Worm (Caenorhabditis elegans) whole organism, L4 larva: ENCODE measurements around the gene F07A11.4.

Experiments
- D1046.2 ChIP-seq: fragments of 200-800 bp; sonication (Bioruptor generic); IDR thresholded peaks from 2 replicates; pipeline ENCODE4 v1.3.6; 2022; ENCODE audit warnings: missing genetic modification characterization, missing compliant biosample characterization
- F37D6.2 ChIP-seq: sonication (generic microtip); optimal IDR thresholded peaks from 2 replicates; lab custom pipeline; 2016; ENCODE audit warnings: mild to moderate bottlenecking, missing genetic modification characterization, missing compliant biosample characterization
- F49E8.2 ChIP-seq: sonication (generic microtip); optimal IDR thresholded peaks from 2 replicates; lab custom pipeline; 2016; ENCODE audit warnings: missing compliant biosample characterization, mild to moderate bottlenecking, missing genetic modification characterization, borderline replicate concordance
- Y48G9A.11 ChIP-seq: fragments of 200-800 bp; sonication (Bioruptor generic); IDR thresholded peaks from 2 replicates; pipeline ENCODE4 v1.3.6; 2022; ENCODE audit warnings: missing genetic modification reagents, missing genetic modification characterization, missing compliant biosample characterization
- Y5F2A.4 ChIP-seq: fragments of 200-800 bp; sonication (Bioruptor generic); optimal IDR thresholded peaks from 2 replicates; lab custom pipeline; 2018; ENCODE audit warnings: mild to moderate bottlenecking, missing genetic modification characterization, missing compliant biosample characterization
- ZK546.5 ChIP-seq, 2 experiments: sonication (generic microtip); optimal IDR thresholded peaks; 2 replicates each; lab custom pipeline; 2017; ENCODE audit warnings: missing biosample characterization in 2 of 2, missing genetic modification characterization in 2 of 2
- aly-2 ChIP-seq: sonication (generic microtip); optimal IDR thresholded peaks from 2 replicates; lab custom pipeline; 2018; ENCODE audit warnings: missing biosample characterization, missing genetic modification characterization
- ama-1 ChIP-seq: fragments of 150-350 bp; optimal IDR thresholded peaks from 2 replicates; lab custom pipeline; 2014; ENCODE audit warnings: inconsistent platforms, mixed read lengths
- arid-1 ChIP-seq: fragments of 200-800 bp; sonication (Bioruptor generic); conservative IDR thresholded peaks from 2 replicates; pipeline ENCODE4 v1.3.6; 2022; ENCODE audit warnings: missing genetic modification reagents, missing genetic modification characterization, missing compliant biosample characterization
- attf-4 ChIP-seq: sonication (generic microtip); optimal IDR thresholded peaks from 3 replicates; lab custom pipeline; 2017; ENCODE audit warnings: missing biosample characterization, missing genetic modification characterization
- ceh-28 ChIP-seq: fragments of 150-350 bp; optimal IDR thresholded peaks from 2 replicates; lab custom pipeline; 2014; ENCODE audit warnings: missing biosample characterization, missing genetic modification reagents, missing genetic modification characterization
- ceh-32 ChIP-seq: sonication (generic microtip); optimal IDR thresholded peaks from 2 replicates; lab custom pipeline; 2016; ENCODE audit warnings: mild to moderate bottlenecking, missing genetic modification characterization, missing compliant biosample characterization; ENCODE audit not compliant: poor library complexity
- ceh-44 ChIP-seq: fragments of 200-800 bp; sonication (Bioruptor generic); IDR thresholded peaks from 2 replicates; pipeline ENCODE4 v1.3.6; 2022; ENCODE audit warnings: missing genetic modification reagents, missing genetic modification characterization, missing compliant biosample characterization
- ces-1 ChIP-seq: fragments of 150-350 bp; sonication (generic microtip); optimal IDR thresholded peaks from 4 replicates; lab custom pipeline; 2014; ENCODE audit warnings: missing biosample characterization, missing genetic modification reagents, missing genetic modification characterization
- daf-19 ChIP-seq: fragments of 200-800 bp; sonication (Bioruptor generic); conservative IDR thresholded peaks from 2 replicates; pipeline ENCODE4 v1.3.6; 2022; ENCODE audit warnings: missing genetic modification characterization, missing compliant biosample characterization
- dmd-8 ChIP-seq: fragments of 200-800 bp; sonication (Bioruptor generic); IDR thresholded peaks from 2 replicates; pipeline ENCODE4 v1.3.6; 2022; ENCODE audit warnings: missing genetic modification characterization, missing compliant biosample characterization
- duxl-1 ChIP-seq: sonication (generic microtip); optimal IDR thresholded peaks from 2 replicates; lab custom pipeline; 2016; ENCODE audit warnings: mild to moderate bottlenecking, missing genetic modification characterization, moderate library complexity, missing compliant biosample characterization; ENCODE audit not compliant: poor library complexity
- dve-1 ChIP-seq: sonication (generic microtip); optimal IDR thresholded peaks from 2 replicates; lab custom pipeline; 2017; ENCODE audit warnings: antibody characterized with exemption, mild to moderate bottlenecking, missing genetic modification characterization, missing compliant biosample characterization; ENCODE audit not compliant: insufficient read depth
- egl-27 ChIP-seq: sonication (generic microtip); optimal IDR thresholded peaks from 3 replicates; lab custom pipeline; 2017; ENCODE audit warnings: missing biosample characterization, missing genetic modification reagents, missing genetic modification characterization
- egl-43 ChIP-seq: fragments of 200-800 bp; sonication (Bioruptor generic); IDR thresholded peaks from 2 replicates; pipeline ENCODE4 v1.3.6; 2022; ENCODE audit warnings: missing genetic modification reagents, missing genetic modification characterization, missing compliant biosample characterization
- fkh-10 ChIP-seq: fragments of 150-350 bp; optimal IDR thresholded peaks from 2 replicates; lab custom pipeline; 2014; ENCODE audit warnings: missing biosample characterization, missing genetic modification reagents, missing genetic modification characterization
- fos-1 ChIP-seq: fragments of 150-350 bp; optimal IDR thresholded peaks from 2 replicates; lab custom pipeline; 2014; ENCODE audit warnings: missing biosample characterization, missing genetic modification characterization
- gei-8 ChIP-seq: fragments of 200-800 bp; sonication (Bioruptor generic); optimal IDR thresholded peaks from 2 replicates; lab custom pipeline; 2018; ENCODE audit warnings: mild to moderate bottlenecking, missing genetic modification characterization, missing compliant biosample characterization
- hif-1 ChIP-seq, 2 experiments: sonication (generic microtip); optimal IDR thresholded peaks; 2 replicates each; lab custom pipeline; 2016 to 2017; ENCODE audit warnings: missing compliant biosample characterization in 2 of 2, missing genetic modification characterization in 2 of 2, missing genetic modification reagents in 2 of 2, missing genotype in 2 of 2, mild to moderate bottlenecking in 1 of 2
- hlh-11 ChIP-seq: fragments of 200-800 bp; sonication (Bioruptor generic); optimal IDR thresholded peaks from 2 replicates; lab custom pipeline; 2018; ENCODE audit warnings: mild to moderate bottlenecking, missing genetic modification characterization, missing compliant biosample characterization
- jun-1 ChIP-seq: fragments of 150-350 bp; optimal IDR thresholded peaks from 2 replicates; lab custom pipeline; 2014; ENCODE audit warnings: missing biosample characterization, missing genetic modification reagents, missing genetic modification characterization
- lin-1 ChIP-seq: fragments of 200-800 bp; sonication (Bioruptor generic); IDR thresholded peaks from 2 replicates; pipeline ENCODE4 v1.3.6; 2022; ENCODE audit warnings: missing genetic modification reagents, missing genetic modification characterization, missing compliant biosample characterization
- lin-15B ChIP-seq: fragments of 150-350 bp; sonication (generic microtip); optimal IDR thresholded peaks from 3 replicates; lab custom pipeline; 2014; ENCODE audit warnings: missing biosample characterization, missing genetic modification characterization
- lin-29 ChIP-seq: fragments of 200-800 bp; sonication (Bioruptor generic); IDR thresholded peaks from 2 replicates; pipeline ENCODE4 v1.3.6; 2022; ENCODE audit warnings: missing genetic modification reagents, missing genetic modification characterization, missing compliant biosample characterization
- lin-39 ChIP-seq: fragments of 150-350 bp; optimal IDR thresholded peaks from 2 replicates; lab custom pipeline; 2014; ENCODE audit warnings: missing biosample characterization, missing genetic modification reagents, missing genetic modification characterization
- lir-3 ChIP-seq: sonication (generic microtip); optimal IDR thresholded peaks from 2 replicates; lab custom pipeline; 2016; ENCODE audit warnings: mild to moderate bottlenecking, missing genetic modification characterization, missing compliant biosample characterization
- madf-5 ChIP-seq, 2 experiments: fragments of 200-800 bp; sonication (Bioruptor generic); IDR thresholded peaks; 2 replicates each; pipeline ENCODE4 v1.3.6; 2022; ENCODE audit warnings: missing compliant biosample characterization in 2 of 2, missing genetic modification characterization in 2 of 2
- madf-9 ChIP-seq: fragments of 200-800 bp; sonication (Bioruptor generic); conservative IDR thresholded peaks from 2 replicates; pipeline ENCODE4 v1.3.6; 2022; ENCODE audit warnings: missing genetic modification reagents, missing genetic modification characterization, missing compliant biosample characterization
- nhr-111 ChIP-seq: fragments of 200-800 bp; sonication (Bioruptor generic); optimal IDR thresholded peaks from 2 replicates; lab custom pipeline; 2018; ENCODE audit warnings: mild to moderate bottlenecking, missing genetic modification characterization, missing compliant biosample characterization
- nhr-237 ChIP-seq: sonication (generic microtip); optimal IDR thresholded peaks from 2 replicates; lab custom pipeline; 2017; ENCODE audit warnings: missing biosample characterization, missing genetic modification characterization
- nhr-28 ChIP-seq: fragments of 150-350 bp; optimal IDR thresholded peaks from 2 replicates; lab custom pipeline; 2014; ENCODE audit warnings: missing biosample characterization, missing genetic modification characterization
- nhr-48 ChIP-seq: sonication (generic microtip); optimal IDR thresholded peaks from 2 replicates; lab custom pipeline; 2016; ENCODE audit warnings: mild to moderate bottlenecking, missing genetic modification characterization, missing compliant biosample characterization
- nhr-6 ChIP-seq: fragments of 150-350 bp; optimal IDR thresholded peaks from 2 replicates; lab custom pipeline; 2014; ENCODE audit warnings: missing biosample characterization, missing genetic modification characterization
- nhr-76 ChIP-seq: fragments of 150-350 bp; optimal IDR thresholded peaks from 2 replicates; lab custom pipeline; 2014; ENCODE audit warnings: missing biosample characterization, missing genetic modification characterization
- nhr-77 ChIP-seq: fragments of 150-350 bp; optimal IDR thresholded peaks from 2 replicates; lab custom pipeline; 2014; ENCODE audit warnings: missing biosample characterization, missing genetic modification characterization
- php-3 ChIP-seq: fragments of 200-800 bp; sonication (Bioruptor generic); IDR thresholded peaks from 2 replicates; pipeline ENCODE4 v1.3.6; 2022; ENCODE audit warnings: missing genetic modification reagents, missing genetic modification characterization, missing compliant biosample characterization
- pqm-1 ChIP-seq: sonication (generic microtip); optimal IDR thresholded peaks from 2 replicates; lab custom pipeline; 2017; ENCODE audit warnings: missing biosample characterization, missing genetic modification characterization
- snpc-1.2 ChIP-seq: fragments of 200-800 bp; sonication (Bioruptor generic); IDR thresholded peaks from 2 replicates; pipeline ENCODE4 v1.3.6; 2022; ENCODE audit warnings: missing genetic modification reagents, missing genetic modification characterization, missing compliant biosample characterization
- snpc-4 ChIP-seq: fragments of 150-350 bp; optimal IDR thresholded peaks from 2 replicates; lab custom pipeline; 2014; ENCODE audit warnings: missing biosample characterization, missing genetic modification characterization
- spr-3 ChIP-seq: fragments of 200-800 bp; sonication (Bioruptor generic); optimal IDR thresholded peaks from 2 replicates; lab custom pipeline; 2018; ENCODE audit warnings: mild to moderate bottlenecking, missing genetic modification characterization, missing compliant biosample characterization
- unc-130 ChIP-seq: sonication (generic microtip); optimal IDR thresholded peaks from 2 replicates; lab custom pipeline; 2016; ENCODE audit warnings: missing genetic modification reagents, missing genetic modification characterization, missing compliant biosample characterization
- unc-62 ChIP-seq, 3 experiments: fragments of 150-350 bp in 1 of 3; sonication (generic microtip); optimal IDR thresholded peaks in 2 of 3; peaks in 1 of 3; 1 replicate in 1 of 3; 2 replicates in 2 of 3; lab custom pipeline; 2014 to 2017; ENCODE audit warnings: missing biosample characterization in 3 of 3, missing genetic modification characterization in 3 of 3, missing genetic modification reagents in 3 of 3, missing genotype in 1 of 3
- vab-7 ChIP-seq: fragments of 200-800 bp; sonication (Bioruptor generic); IDR thresholded peaks from 2 replicates; pipeline ENCODE4 v1.3.6; 2022; ENCODE audit warnings: missing genetic modification reagents, missing genetic modification characterization, missing compliant biosample characterization
- zfp-3 ChIP-seq: fragments of 200-800 bp; sonication (Bioruptor generic); conservative IDR thresholded peaks from 2 replicates; pipeline ENCODE4 v1.3.6; 2022; ENCODE audit warnings: missing genetic modification reagents, missing genetic modification characterization, missing compliant biosample characterization
- zip-11 ChIP-seq: fragments of 200-800 bp; sonication (Bioruptor generic); IDR thresholded peaks from 2 replicates; pipeline ENCODE4 v1.3.6; 2022; ENCODE audit warnings: missing genetic modification characterization, missing compliant biosample characterization
- ztf-11 ChIP-seq: fragments of 150-350 bp; optimal IDR thresholded peaks from 2 replicates; lab custom pipeline; 2014; ENCODE audit warnings: missing biosample characterization, missing genetic modification characterization
- ztf-7 ChIP-seq: fragments of 150-350 bp; optimal IDR thresholded peaks from 2 replicates; lab custom pipeline; 2014; ENCODE audit warnings: missing biosample characterization, missing genetic modification characterization

F07A11.4 gene

DNA sequence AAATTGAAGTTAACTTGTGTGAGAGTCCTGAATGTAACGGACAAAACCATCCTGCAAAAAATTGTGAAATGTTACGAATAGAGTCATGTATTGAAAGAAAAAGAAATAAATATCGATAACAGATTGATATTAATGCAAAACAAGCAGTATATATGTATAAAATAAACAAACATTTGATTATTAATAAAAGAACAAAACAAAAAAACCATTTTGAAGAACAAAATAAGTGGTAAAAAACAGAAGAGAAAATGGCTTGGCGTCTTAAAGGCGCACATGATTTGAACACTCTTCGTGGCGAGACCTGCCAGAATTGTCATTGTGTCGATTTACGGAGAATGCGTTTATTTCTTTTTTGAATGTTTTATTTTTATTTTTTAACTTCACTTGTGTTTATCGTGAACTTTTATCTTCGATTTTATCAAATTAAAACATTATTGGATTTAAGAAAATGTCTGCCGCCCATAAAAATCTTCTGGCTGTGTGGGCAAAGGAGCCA, 51.9 kb downstream of the F07A11.4 start, which contains the start of the genes rad-23 and rpn-12:
rad-23 (minus strand) TSS at position 51 of the 496 bp plus-strand sequence.
rpn-12 (plus strand) TSS at position 446 of the 496 bp plus-strand sequence.
- TF ChIP-seq nhr-237 (tag; lab: Kevin White, UChicago) (no peak), nhr-77 (tag; lab: Kevin White, UChicago) (peak; percentile 64), snpc-1.2 (GFP tag; lab: Robert Waterston, UW) (no peak), nhr-48 (no peak), arid-1 (no peak), ces-1 (GFP tag; lab: Kevin White, UChicago) (no peak), lin-29 (GFP tag; lab: Robert Waterston, UW) (no peak), lin-1 (GFP tag; lab: Robert Waterston, UW) (no peak), aly-2 (tag; lab: Kevin White, UChicago) (no peak), fos-1 (no peak), ceh-32 (tag; lab: Kevin White, UChicago) (no peak), ceh-28 (tag; lab: Kevin White, UChicago) (no peak), D1046.2 (GFP tag; lab: Robert Waterston, UW) (no peak), ztf-11 (tag; lab: Kevin White, UChicago) (no peak), jun-1 (no peak), snpc-4 (no peak), php-3 (no peak), gei-8 (GFP tag; lab: Kevin White, UChicago) (no peak), ZK546.5 (tag; optimal IDR thresholded peaks at IDR 0.05; lab: Kevin White, UChicago) (no peak), nhr-28 (peak; percentile 34), pqm-1 (tag; lab: Kevin White, UChicago) (no peak), zfp-3 (GFP tag; lab: Robert Waterston, UW) (no peak), madf-9 (GFP tag; lab: Robert Waterston, UW) (no peak), zip-11 (GFP tag; lab: Robert Waterston, UW) (no peak), daf-19 (GFP tag; lab: Robert Waterston, UW) (no peak), egl-43 (GFP tag; lab: Robert Waterston, UW) (no peak), Y5F2A.4 (no peak), egl-27 (tag; lab: Kevin White, UChicago) (no peak), hif-1 (tag; optimal IDR thresholded peaks at IDR 0.05; lab: Kevin White, UChicago) (peak in 1 of 2 experiments; percentile 18), unc-130 (GFP tag; lab: Kevin White, UChicago) (no peak), lin-39 (tag; lab: Kevin White, UChicago) (no peak), Y48G9A.11 (GFP tag; lab: Robert Waterston, UW) (no peak), madf-5 (GFP tag; IDR thresholded peaks at IDR 0.05; lab: Robert Waterston, UW) (no peak), lir-3 (no peak), F37D6.2 (no peak), ama-1 (lab: Kevin White, UChicago) (no peak), spr-3 (GFP tag; lab: Kevin White, UChicago) (no peak), lin-15B (no peak), dmd-8 (GFP tag; lab: Robert Waterston, UW) (no peak), duxl-1 (tag; lab: Kevin White, UChicago) (no peak), F49E8.2 (no peak), fkh-10 (GFP tag; lab: Kevin White, UChicago) (no peak), hlh-11 (tag; lab: Kevin White, UChicago) (peak; percentile 14), vab-7 (no peak), ceh-44 (GFP tag; lab: Robert Waterston, UW) (no peak), nhr-76 (tag; lab: Kevin White, UChicago) (no peak), nhr-111 (GFP tag; lab: Kevin White, UChicago) (no peak), nhr-6 (tag; lab: Kevin White, UChicago) (peak; percentile 24), dve-1 (peak; percentile 44), unc-62 (GFP tag; optimal IDR thresholded peaks at IDR 0.05 in 1 of 2; lab: Kevin White, UChicago) (no peak), unc-62 (tag; optimal IDR thresholded peaks at IDR 0.05; lab: Kevin White, UChicago) (no peak), attf-4 (tag; lab: Kevin White, UChicago) (no peak), ztf-7 (no peak)
